Fruit fly (Drosophila melanogaster) whole organism, embryonic: ENCODE measurements around the gene Mvd.

ENCODE experiments used
- Aef1 ChIP-seq: fragments of 200-800 bp; sonication (Bioruptor generic); IDR thresholded peaks from 3 replicates; pipeline ENCODE4 v1.3.6; 2022; ENCODE audit warnings: missing biosample characterization, missing genetic modification characterization
- CG10147 ChIP-seq: fragments of 200-800 bp; sonication (Bioruptor generic); optimal IDR thresholded peaks from 2 replicates; lab custom pipeline; 2019; ENCODE audit warnings: missing biosample characterization, mild to moderate bottlenecking, missing genetic modification characterization, moderate library complexity
- CG11560 ChIP-seq: fragments of 200-800 bp; sonication (Bioruptor generic); IDR thresholded peaks from 3 replicates; pipeline ENCODE4 v1.3.6; 2022; ENCODE audit warnings: missing biosample characterization, missing genetic modification characterization
- CG12104 ChIP-seq: fragments of 200-800 bp; sonication (Bioruptor generic); optimal IDR thresholded peaks from 3 replicates; lab custom pipeline; 2016; ENCODE audit warnings: missing biosample characterization, missing genetic modification characterization
- CG14710 ChIP-seq: fragments of 200-800 bp; sonication (Bioruptor generic); optimal IDR thresholded peaks from 3 replicates; lab custom pipeline; 2019; ENCODE audit warnings: missing biosample characterization, mild to moderate bottlenecking, missing genetic modification characterization, moderate library complexity
- CG15011 ChIP-seq: fragments of 200-800 bp; sonication (Bioruptor generic); optimal IDR thresholded peaks from 3 replicates; lab custom pipeline; 2018; ENCODE audit warnings: missing biosample characterization, mild to moderate bottlenecking, missing genetic modification characterization
- CG15269 ChIP-seq: fragments of 200-800 bp; sonication (Bioruptor generic); optimal IDR thresholded peaks from 2 replicates; lab custom pipeline; 2018; ENCODE audit warnings: missing biosample characterization, mild to moderate bottlenecking, missing genetic modification characterization, moderate library complexity
- CG17568 ChIP-seq: fragments of 200-800 bp; sonication (Bioruptor generic); optimal IDR thresholded peaks from 2 replicates; lab custom pipeline; 2018; ENCODE audit warnings: missing biosample characterization, mild to moderate bottlenecking, missing genetic modification characterization, moderate library complexity
- CG18764 ChIP-seq: fragments of 200-800 bp; sonication (Bioruptor generic); optimal IDR thresholded peaks from 3 replicates; lab custom pipeline; 2016; ENCODE audit warnings: missing biosample characterization, missing genetic modification characterization
- CG4282 ChIP-seq: fragments of 200-800 bp; sonication (Bioruptor generic); optimal IDR thresholded peaks from 2 replicates; lab custom pipeline; 2016; ENCODE audit warnings: missing biosample characterization, missing genetic modification characterization
- CG4424 ChIP-seq: fragments of 200-800 bp; sonication (Bioruptor generic); optimal IDR thresholded peaks from 3 replicates; lab custom pipeline; 2016; ENCODE audit warnings: missing biosample characterization, missing genetic modification characterization
- CG4820 ChIP-seq: fragments of 200-800 bp; sonication (Bioruptor generic); optimal IDR thresholded peaks from 3 replicates; lab custom pipeline; 2016; ENCODE audit warnings: missing biosample characterization, missing genetic modification characterization
- CG7786 ChIP-seq: fragments of 200-800 bp; sonication (Bioruptor generic); optimal IDR thresholded peaks from 2 replicates; lab custom pipeline; 2016; ENCODE audit warnings: missing biosample characterization, missing genetic modification characterization
- CG8478 ChIP-seq: fragments of >200 bp; optimal IDR thresholded peaks from 2 replicates; lab custom pipeline; 2018
- CG9932 ChIP-seq: fragments of 200-800 bp; sonication (Bioruptor generic); IDR thresholded peaks from 2 replicates; pipeline ENCODE4 v1.3.6; 2022; ENCODE audit warnings: missing biosample characterization, missing genetic modification characterization
- CTCF ChIP-seq: fragments of 200-800 bp; sonication (Bioruptor generic); optimal IDR thresholded peaks from 2 replicates; lab custom pipeline; 2017; ENCODE audit warnings: missing biosample characterization, mild to moderate bottlenecking, missing genetic modification characterization, moderate library complexity
- CkIIα-i1 ChIP-seq: fragments of 200-800 bp; sonication (Bioruptor generic); IDR thresholded peaks from 2 replicates; pipeline ENCODE4 v1.3.6; 2022; ENCODE audit warnings: missing biosample characterization, missing genetic modification characterization
- GATAe ChIP-seq: fragments of 200-800 bp; sonication (Bioruptor generic); conservative IDR thresholded peaks from 2 replicates; pipeline ENCODE4 v1.3.6; 2022; ENCODE audit warnings: missing biosample characterization, missing genetic modification characterization
- Jarid2 ChIP-seq: fragments of 200-800 bp; sonication (Bioruptor generic); optimal IDR thresholded peaks from 3 replicates; lab custom pipeline; 2017; ENCODE audit warnings: mild to moderate bottlenecking, missing biosample characterization, missing genetic modification reagents, missing genetic modification characterization
- Lhr ChIP-seq: fragments of 200-800 bp; sonication (Bioruptor generic); optimal IDR thresholded peaks from 3 replicates; lab custom pipeline; 2017; ENCODE audit warnings: mild to moderate bottlenecking, missing biosample characterization, missing genetic modification reagents, missing genetic modification characterization
- NFAT ChIP-seq: fragments of 200-800 bp; sonication (Bioruptor generic); IDR thresholded peaks from 2 replicates; pipeline ENCODE4 v1.3.6; 2022; ENCODE audit warnings: missing biosample characterization, missing genetic modification characterization
- Nf-YB ChIP-seq: fragments of 200-800 bp; sonication (Bioruptor generic); optimal IDR thresholded peaks from 3 replicates; lab custom pipeline; 2019; ENCODE audit warnings: missing biosample characterization, mild to moderate bottlenecking, missing genetic modification characterization, moderate library complexity
- Pdp1 ChIP-seq, 2 experiments: fragments of 200-800 bp; sonication (Bioruptor generic); optimal IDR thresholded peaks; 3 replicates each; lab custom pipeline; 2016; ENCODE audit warnings: missing biosample characterization in 2 of 2, missing genetic modification characterization in 2 of 2, mild to moderate bottlenecking in 1 of 2, moderate library complexity in 1 of 2
- Vsx1 ChIP-seq: fragments of 200-800 bp; sonication (Bioruptor generic); optimal IDR thresholded peaks from 2 replicates; lab custom pipeline; 2017; ENCODE audit warnings: missing biosample characterization, mild to moderate bottlenecking, missing genetic modification characterization, missing genetic modification reagents
- Xbp1 ChIP-seq: fragments of 200-800 bp; sonication (Bioruptor generic); optimal IDR thresholded peaks from 3 replicates; lab custom pipeline; 2016; ENCODE audit warnings: missing biosample characterization, mild to moderate bottlenecking, missing genetic modification characterization
- amos ChIP-seq: fragments of 200-800 bp; sonication (Bioruptor generic); IDR thresholded peaks from 2 replicates; pipeline ENCODE4 v1.3.6; 2022; ENCODE audit warnings: missing biosample characterization, missing genetic modification characterization; ENCODE audit not compliant: partially characterized antibody
- ara ChIP-seq: fragments of 200-800 bp; sonication (Bioruptor generic); IDR thresholded peaks from 2 replicates; pipeline ENCODE4 v1.3.6; 2022; ENCODE audit warnings: missing biosample characterization, missing genetic modification characterization
- bcd ChIP-seq: fragments of 200-800 bp; sonication (Bioruptor generic); optimal IDR thresholded peaks from 2 replicates; lab custom pipeline; 2017; ENCODE audit warnings: missing biosample characterization, mild to moderate bottlenecking, missing genetic modification characterization
- bsh ChIP-seq, 2 experiments: fragments of 200-800 bp; sonication (Bioruptor generic); optimal IDR thresholded peaks; 2 replicates each; lab custom pipeline; 2017 to 2018; ENCODE audit warnings: mild to moderate bottlenecking in 2 of 2, missing biosample characterization in 2 of 2, missing genetic modification characterization in 2 of 2, moderate library complexity in 1 of 2
- btn ChIP-seq: fragments of 200-800 bp; sonication (Bioruptor generic); optimal IDR thresholded peaks from 2 replicates; lab custom pipeline; 2016; ENCODE audit warnings: missing biosample characterization, missing genetic modification characterization
- caup ChIP-seq: fragments of 200-800 bp; sonication (Bioruptor generic); optimal IDR thresholded peaks from 3 replicates; lab custom pipeline; 2017; ENCODE audit warnings: missing biosample characterization, mild to moderate bottlenecking, missing genetic modification characterization, moderate library complexity; ENCODE audit not compliant: severe bottlenecking
- danr ChIP-seq: fragments of 200-800 bp; sonication (Bioruptor generic); IDR thresholded peaks from 2 replicates; pipeline ENCODE4 v1.3.6; 2022; ENCODE audit warnings: missing biosample characterization, missing genetic modification characterization
- dati ChIP-seq: fragments of 200-800 bp; sonication (Bioruptor generic); IDR thresholded peaks from 2 replicates; pipeline ENCODE4 v1.3.6; 2022; ENCODE audit warnings: missing biosample characterization, missing genetic modification characterization
- dmrt11E ChIP-seq: fragments of 200-800 bp; sonication (Bioruptor generic); optimal IDR thresholded peaks from 3 replicates; lab custom pipeline; 2018; ENCODE audit warnings: missing biosample characterization, mild to moderate bottlenecking, missing genetic modification characterization, moderate library complexity
- dmrt99B ChIP-seq: fragments of 200-800 bp; sonication (Bioruptor generic); optimal IDR thresholded peaks from 2 replicates; lab custom pipeline; 2018; ENCODE audit warnings: missing biosample characterization, mild to moderate bottlenecking, missing genetic modification characterization, moderate library complexity
- dpn ChIP-seq, 2 experiments: fragments of 200-800 bp; sonication (Bioruptor generic); optimal IDR thresholded peaks; 3 replicates each; lab custom pipeline; 2016; ENCODE audit warnings: missing biosample characterization in 2 of 2, missing genetic modification characterization in 2 of 2
- en ChIP-seq: fragments of 200-800 bp; sonication (Bioruptor generic); optimal IDR thresholded peaks from 2 replicates; lab custom pipeline; 2016; ENCODE audit warnings: missing biosample characterization, missing genetic modification characterization
- gce ChIP-seq: fragments of 200-800 bp; sonication (Bioruptor generic); IDR thresholded peaks from 3 replicates; pipeline ENCODE4 v1.3.6; 2022; ENCODE audit warnings: missing biosample characterization, missing genetic modification characterization
- gro ChIP-seq: fragments of 200-800 bp; sonication (Bioruptor generic); optimal IDR thresholded peaks from 2 replicates; lab custom pipeline; 2016; ENCODE audit warnings: missing biosample characterization, missing genetic modification characterization
- gsb ChIP-seq: fragments of 200-800 bp; sonication (Bioruptor generic); IDR thresholded peaks from 2 replicates; pipeline ENCODE4 v1.3.6; 2022; ENCODE audit warnings: missing biosample characterization, missing genetic modification characterization
- gt ChIP-seq: fragments of 200-800 bp; sonication (Bioruptor generic); IDR thresholded peaks from 2 replicates; pipeline ENCODE4 v1.3.6; 2022; ENCODE audit warnings: missing biosample characterization, missing genetic modification characterization
- lmd ChIP-seq: fragments of 200-800 bp; sonication (Bioruptor generic); IDR thresholded peaks from 2 replicates; pipeline ENCODE4 v1.3.6; 2022; ENCODE audit warnings: missing biosample characterization, missing genetic modification characterization
- mirr ChIP-seq: fragments of 200-800 bp; sonication (Bioruptor generic); optimal IDR thresholded peaks from 3 replicates; lab custom pipeline; 2018; ENCODE audit warnings: missing biosample characterization, mild to moderate bottlenecking, missing genetic modification characterization
- nom ChIP-seq: fragments of 200-800 bp; sonication (Bioruptor generic); optimal IDR thresholded peaks from 2 replicates; lab custom pipeline; 2017; ENCODE audit warnings: missing biosample characterization, missing genetic modification characterization, mild to moderate bottlenecking, moderate library complexity, missing genetic modification reagents
- run ChIP-seq: fragments of 200-800 bp; sonication (Bioruptor generic); optimal IDR thresholded peaks from 3 replicates; lab custom pipeline; 2018; ENCODE audit warnings: missing biosample characterization, mild to moderate bottlenecking, missing genetic modification characterization
- sim ChIP-seq: fragments of 200-800 bp; sonication (Bioruptor generic); IDR thresholded peaks from 2 replicates; pipeline ENCODE4 v1.3.6; 2022; ENCODE audit warnings: missing biosample characterization, missing genetic modification characterization
- slbo ChIP-seq: fragments of 200-800 bp; sonication (Bioruptor generic); IDR thresholded peaks from 2 replicates; pipeline ENCODE4 v1.3.6; 2022; ENCODE audit warnings: missing biosample characterization, missing genetic modification characterization
- slou ChIP-seq: fragments of 200-800 bp; sonication (Bioruptor generic); optimal IDR thresholded peaks from 3 replicates; lab custom pipeline; 2016; ENCODE audit warnings: missing biosample characterization, missing genetic modification characterization
- sqz ChIP-seq: fragments of 200-800 bp; sonication (Bioruptor generic); optimal IDR thresholded peaks from 3 replicates; lab custom pipeline; 2018; ENCODE audit warnings: missing biosample characterization, mild to moderate bottlenecking, missing genetic modification characterization
- stc ChIP-seq: fragments of 200-800 bp; sonication (Bioruptor generic); IDR thresholded peaks from 2 replicates; pipeline ENCODE4 v1.3.6; 2022; ENCODE audit warnings: missing biosample characterization, missing genetic modification characterization
- tio ChIP-seq: fragments of 200-800 bp; sonication (Bioruptor generic); optimal IDR thresholded peaks from 2 replicates; lab custom pipeline; 2017; ENCODE audit warnings: missing biosample characterization, missing genetic modification characterization, inconsistent platforms
- trh ChIP-seq: fragments of 200-800 bp; sonication (Bioruptor generic); optimal IDR thresholded peaks from 2 replicates; lab custom pipeline; 2016; ENCODE audit warnings: missing biosample characterization, missing genetic modification characterization

The Mvd gene

DNA sequence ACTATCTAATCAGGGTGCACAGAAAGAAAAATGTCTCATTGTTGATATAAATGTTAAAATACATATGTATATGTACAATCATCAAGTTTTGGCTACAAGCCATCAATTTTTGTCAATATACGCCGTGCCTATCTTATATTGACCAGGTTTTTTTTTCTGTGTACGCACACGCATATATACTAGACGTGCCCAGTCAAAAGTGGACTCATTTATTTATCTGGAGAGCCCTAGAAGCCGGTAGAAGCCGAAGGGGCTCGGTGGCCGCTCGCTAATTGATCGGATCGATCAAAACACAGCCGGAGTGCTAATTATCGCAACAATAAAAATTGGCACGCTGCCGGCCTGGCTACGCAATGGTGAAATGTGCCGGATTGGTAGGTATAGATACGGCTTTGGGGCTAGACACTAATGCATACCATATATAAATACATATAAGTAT, 8.7 kb upstream of the Mvd start (continued):
- TF ChIP-seq CG17568 (GFP tag; lab: Kevin White, UChicago) (no peak), run (tag; lab: Kevin White, UChicago) (no peak), NFAT (GFP tag; lab: Robert Waterston, UW) (peak; percentile 72), bsh (GFP tag; optimal IDR thresholded peaks at IDR 0.05; lab: Kevin White, UChicago) (peak; percentile 5 to 66), gt (GFP tag; lab: Robert Waterston, UW) (no peak), sqz (GFP tag; lab: Kevin White, UChicago) (no peak), CG4282 (no peak), danr (GFP tag; lab: Robert Waterston, UW) (no peak), dmrt99B (peak; percentile 71), CG4820 (GFP tag; lab: Kevin White, UChicago) (peak; percentile 21), gro (peak; percentile 87), en (GFP tag; lab: Kevin White, UChicago) (no peak), Nf-YB (GFP tag; lab: Kevin White, UChicago) (peak; percentile 44), bcd (GFP tag; lab: Kevin White, UChicago) (peak; percentile 60), amos (GFP tag; lab: Robert Waterston, UW) (0 out of 2 replicates have a peak, but pooled peaks have one; percentile 4), slou (peak; percentile 9), Xbp1 (GFP tag; lab: Kevin White, UChicago) (peak; percentile 66), caup (GFP tag; lab: Kevin White, UChicago) (peak; percentile 81), slbo (GFP tag; lab: Robert Waterston, UW) (peak; percentile 91), CkIIα-i1 (no peak), CTCF (GFP tag; lab: Kevin White, UChicago) (no peak), CG8478 (lab: Kevin White, UChicago) (no peak), CG15269 (tag; lab: Kevin White, UChicago) (peak; percentile 80), sim (no peak), CG15011 (peak; percentile 41), dmrt11E (peak; percentile 38), Vsx1 (GFP tag; lab: Kevin White, UChicago) (peak; percentile 70), mirr (GFP tag; lab: Kevin White, UChicago) (peak; percentile 77), dpn (GFP tag; optimal IDR thresholded peaks at IDR 0.05; lab: Kevin White, UChicago) (peak; percentile 54 to 65), CG18764 (GFP tag; lab: Kevin White, UChicago) (peak; percentile 45), CG7786 (peak; percentile 66), btn (GFP tag; lab: Kevin White, UChicago) (no peak), dati (GFP tag; lab: Robert Waterston, UW) (peak; percentile 31; the same call in 1 of the 2 replicates), nom (GFP tag; lab: Kevin White, UChicago) (no peak), CG4424 (GFP tag; lab: Kevin White, UChicago) (peak; percentile 19), CG12104 (no peak), Aef1 (GFP tag; lab: Robert Waterston, UW) (peak; percentile 73), CG11560 (peak; percentile 21; the same call in 1 of the 3 replicates), trh (peak; percentile 23), CG14710 (peak; percentile 3), gce (GFP tag; lab: Robert Waterston, UW) (no peak), stc (peak; percentile 78), Jarid2 (no peak), GATAe (GFP tag; lab: Robert Waterston, UW) (peak; percentile 97), ara (GFP tag; lab: Robert Waterston, UW) (peak; percentile 53; the same call in 1 of the 2 replicates), tio (GFP tag; lab: Kevin White, UChicago) (no peak), lmd (GFP tag; lab: Robert Waterston, UW) (peak; percentile 71; the same call in 1 of the 2 replicates), Lhr (GFP tag; lab: Kevin White, UChicago) (no peak), Pdp1 (GFP tag; optimal IDR thresholded peaks at IDR 0.05; lab: Kevin White, UChicago) (peak; percentile 58 to 63), CG10147 (GFP tag; lab: Kevin White, UChicago) (peak; percentile 70), CG9932 (GFP tag; lab: Robert Waterston, UW) (peak; percentile 87), gsb (GFP tag; lab: Robert Waterston, UW) (peak; percentile 70)
